Fruit fly (Drosophila melanogaster): ENCODE data around the gene CG4995.
A peak's percentile ranks its signal among the peaks of the same experiment; 100 is the strongest.

The CG4995 gene

dm6 chr2L:10334854-10335277 lies 12.6 kb downstream of the CG4995 start (continued):
- TF ChIP-seq BtbVII (GFP tag; optimal IDR thresholded peaks at IDR 0.05) (peak; percentile 71), pnt (GFP tag; optimal IDR thresholded peaks at IDR 0.05) (peak; percentile 27), p53 (GFP tag; optimal IDR thresholded peaks at IDR 0.05) (no peak), cas (GFP tag; IDR thresholded peaks at IDR 0.05) (no peak), CG17612 (GFP tag; IDR thresholded peaks at IDR 0.05) (no peak), insv (GFP tag; optimal IDR thresholded peaks at IDR 0.05) (peak in 1 of 2 experiments; percentile 43), Lim3 (GFP tag; IDR thresholded peaks at IDR 0.05) (no peak), shn (GFP tag; optimal IDR thresholded peaks at IDR 0.05) (peak; percentile 57), ssp (GFP tag; IDR thresholded peaks at IDR 0.05) (no peak), Nf-YA (GFP tag; IDR thresholded peaks at IDR 0.05) (no peak), CG7357 (GFP tag; IDR thresholded peaks at IDR 0.05) (no peak), dm (GFP tag; optimal IDR thresholded peaks at IDR 0.05) (peak; percentile 50), CG11723 (GFP tag; optimal IDR thresholded peaks at IDR 0.05) (peak; percentile 75), CG12659 (GFP tag; optimal IDR thresholded peaks at IDR 0.05) (peak; percentile 77), chif (GFP tag; optimal IDR thresholded peaks at IDR 0.05) (peak in 1 of 2 experiments; percentile 41), CG12299 (tag; optimal IDR thresholded peaks at IDR 0.05) (peak; percentile 70), eyg (GFP tag; optimal IDR thresholded peaks at IDR 0.05) (peak; percentile 16), HmgZ (tag; optimal IDR thresholded peaks at IDR 0.05) (peak; percentile 92), CG14667 (GFP tag; IDR thresholded peaks at IDR 0.05) (no peak), CG3995 (GFP tag; optimal IDR thresholded peaks at IDR 0.05) (peak; percentile 13), nerfin-1 (tag; optimal IDR thresholded peaks at IDR 0.05) (peak; percentile 66), ERR (GFP tag; optimal IDR thresholded peaks at IDR 0.05) (peak; percentile 44), sug (tag; optimal IDR thresholded peaks at IDR 0.05) (peak; percentile 87), CG11695 (GFP tag; IDR thresholded peaks at IDR 0.05) (peak; percentile 30; the same call in 1 of the 3 replicates), Med (GFP tag) (peak; percentile 93), wor (GFP tag; IDR thresholded peaks at IDR 0.05) (no peak), Chrac-16 (GFP tag; optimal IDR thresholded peaks at IDR 0.05) (peak; percentile 2), br (optimal IDR thresholded peaks at IDR 0.05) (no peak), otp (GFP tag; IDR thresholded peaks at IDR 0.05) (no peak; the same call in 2 of the 3 replicates), CG17186 (GFP tag; optimal IDR thresholded peaks at IDR 0.05) (no peak), CG3838 (GFP tag; optimal IDR thresholded peaks at IDR 0.05) (no peak), ash1 (GFP tag; optimal IDR thresholded peaks at IDR 0.05) (peak; percentile 40), CG10462 (GFP tag; optimal IDR thresholded peaks at IDR 0.05) (no peak), dmrt99B (tag; optimal IDR thresholded peaks at IDR 0.05) (peak; percentile 47), slou (GFP tag; optimal IDR thresholded peaks at IDR 0.05) (no peak), CG14965 (GFP tag; optimal IDR thresholded peaks at IDR 0.05; ENCODE audit: borderline replicate concordance) (no peak), CG32532 (GFP tag; IDR thresholded peaks at IDR 0.05) (peak; percentile 76; the same call in 1 of the 2 replicates), CG6765 (GFP tag; optimal IDR thresholded peaks at IDR 0.05) (peak; percentile 77), lilli (GFP tag; optimal IDR thresholded peaks at IDR 0.05) (peak; percentile 51), sens (GFP tag) (peak; percentile 91), CG9797 (GFP tag; optimal IDR thresholded peaks at IDR 0.05) (peak; percentile 35), fu2 (GFP tag; optimal IDR thresholded peaks at IDR 0.05) (peak; percentile 21), seq (GFP tag; IDR thresholded peaks at IDR 0.05) (no peak), Stat92E (GFP tag; optimal IDR thresholded peaks at IDR 0.05) (peak in 1 of 3 experiments; percentile 33), bigmax (GFP tag; optimal IDR thresholded peaks at IDR 0.05) (peak; percentile 57), Six4 (GFP tag; optimal IDR thresholded peaks at IDR 0.05) (peak; percentile 48), Adf1 (GFP tag; IDR thresholded peaks at IDR 0.05) (peak; percentile 16; the same call in 1 of the 2 replicates), ranshi (GFP tag; IDR thresholded peaks at IDR 0.05) (peak; percentile 46; the same call in 1 of the 2 replicates), CG2129 (GFP tag; IDR thresholded peaks at IDR 0.05; ENCODE audit: partially characterized antibody) (no peak), croc (GFP tag; conservative IDR thresholded peaks at IDR 0.05) (no peak), emc (GFP tag; optimal IDR thresholded peaks at IDR 0.05) (no peak), Jarid2 (GFP tag; optimal IDR thresholded peaks at IDR 0.05) (no peak)
